Worm (Caenorhabditis elegans) whole organism, midembryonic: ENCODE measurements around the gene cnep-1.

Experiments
- T22C8.4 ChIP-seq: fragments of 200-800 bp; sonication (Bioruptor generic); IDR thresholded peaks from 2 replicates; pipeline ENCODE4 v1.3.6; 2022; ENCODE audit warnings: missing genetic modification characterization, missing compliant biosample characterization
- flt-1 ChIP-seq: fragments of 200-800 bp; sonication (Bioruptor generic); IDR thresholded peaks from 2 replicates; pipeline ENCODE4 v1.3.6; 2022; ENCODE audit warnings: missing genetic modification characterization, missing compliant biosample characterization
- klf-2 ChIP-seq: fragments of 200-800 bp; sonication (Bioruptor generic); conservative IDR thresholded peaks from 2 replicates; pipeline ENCODE4 v1.3.6; 2022; ENCODE audit warnings: missing genetic modification reagents, missing genetic modification characterization, missing compliant biosample characterization
- med-1 ChIP-seq: sonication (generic microtip); optimal IDR thresholded peaks from 2 replicates; lab custom pipeline; 2017; ENCODE audit warnings: missing genetic modification characterization, mild to moderate bottlenecking, missing compliant biosample characterization, antibody characterized with exemption, missing genetic modification reagents; ENCODE audit not compliant: insufficient read depth
- tab-1 ChIP-seq: fragments of 200-800 bp; sonication (Bioruptor generic); IDR thresholded peaks from 2 replicates; pipeline ENCODE4 v1.3.6; 2022; ENCODE audit warnings: missing genetic modification characterization, missing compliant biosample characterization
- ztf-23 ChIP-seq: fragments of 200-800 bp; sonication (Bioruptor generic); IDR thresholded peaks from 2 replicates; pipeline ENCODE4 v1.3.6; 2022; ENCODE audit warnings: missing genetic modification reagents, missing genetic modification characterization, missing compliant biosample characterization
- ztf-29 ChIP-seq: fragments of 200-800 bp; sonication (Bioruptor generic); IDR thresholded peaks from 2 replicates; pipeline ENCODE4 v1.3.6; 2022; ENCODE audit warnings: missing genetic modification reagents, missing genetic modification characterization, missing compliant biosample characterization

DNA sequence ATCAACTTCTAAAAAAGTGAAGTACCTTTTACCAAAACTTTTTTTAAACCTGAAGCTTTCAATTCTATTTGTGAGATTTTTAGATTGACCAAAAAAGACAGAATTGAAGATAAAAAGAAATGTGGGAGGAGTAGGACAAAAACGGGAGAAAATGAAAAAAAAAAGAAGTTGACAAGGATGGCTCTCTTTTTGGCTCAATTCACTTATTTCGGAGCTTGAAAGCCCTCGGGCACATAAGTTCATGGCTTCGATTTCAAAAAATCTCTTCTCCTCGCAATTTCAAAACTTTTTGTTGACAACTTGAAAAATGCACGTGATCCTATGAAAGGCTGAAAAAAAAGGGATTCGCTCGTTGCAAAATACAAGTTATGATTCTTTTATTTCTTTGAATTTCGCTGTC is 16.1 kb downstream of the cnep-1 start:
- no peak for TF ChIP-seq med-1 (GFP tag; lab: Kevin White, UChicago)
- no peak for TF ChIP-seq ztf-29
- TF ChIP-seq tab-1 (GFP tag; lab: Robert Waterston, UW), result no peak
- TF ChIP-seq flt-1 (GFP tag; lab: Robert Waterston, UW), result no peak
- TF ChIP-seq T22C8.4 (GFP tag; lab: Robert Waterston, UW), result no peak
- no peak for TF ChIP-seq ztf-23 (GFP tag; lab: Robert Waterston, UW)
- no peak for TF ChIP-seq klf-2 (GFP tag; lab: Robert Waterston, UW)
